Fruit fly (Drosophila melanogaster) whole organism, wandering third instar larva: Measurements from ENCODE around the gene Jhbp11.

Source experiments
- Abd-B ChIP-seq: fragments of >200 bp; optimal IDR thresholded peaks from 2 replicates; lab custom pipeline; 2017; ENCODE audit warnings: missing biosample characterization, missing genetic modification characterization
- GATAd ChIP-seq: sonication (Bioruptor generic); optimal IDR thresholded peaks from 2 replicates; lab custom pipeline; 2016; ENCODE audit warnings: missing biosample characterization, missing genetic modification characterization
- Hr78 ChIP-seq: fragments of >200 bp; optimal IDR thresholded peaks from 2 replicates; lab custom pipeline; 2017; ENCODE audit warnings: missing biosample characterization, missing genetic modification characterization
- psq ChIP-seq: fragments of 200-800 bp; sonication (Bioruptor generic); optimal IDR thresholded peaks from 3 replicates; lab custom pipeline; 2017; ENCODE audit warnings: missing biosample characterization, mild to moderate bottlenecking, missing genetic modification characterization, moderate library complexity
- sv ChIP-seq: fragments of 200-800 bp; sonication (Bioruptor generic); optimal IDR thresholded peaks from 3 replicates; lab custom pipeline; 2016; ENCODE audit warnings: missing biosample characterization, missing genetic modification characterization
- usp ChIP-seq: fragments of >200 bp; optimal IDR thresholded peaks from 2 replicates; lab custom pipeline; 2017; ENCODE audit warnings: missing biosample characterization, missing genetic modification characterization

- no peak for TF ChIP-seq Hr78 (GFP tag; lab: Kevin White, UChicago)
- no peak for TF ChIP-seq usp (GFP tag; lab: Kevin White, UChicago)
- TF ChIP-seq GATAd (GFP tag; lab: Kevin White, UChicago) = no peak
- no peak for TF ChIP-seq Abd-B (GFP tag; lab: Kevin White, UChicago)
- TF ChIP-seq sv = no peak
- no peak for TF ChIP-seq psq (GFP tag; lab: Kevin White, UChicago)
These were observed 31.8 kb upstream of the Jhbp11 start for dm6 chr3R:27069201-27069600.
